Worm (Caenorhabditis elegans) whole organism, L2 larva: Measurements from ENCODE around the gene T06A1.1.

Experiments
- F13H6.1 ChIP-seq: sonication (generic microtip); optimal IDR thresholded peaks from 2 replicates; lab custom pipeline; 2016; ENCODE audit warnings: missing genetic modification characterization, missing compliant biosample characterization
- R02D3.7 ChIP-seq: fragments of 150-350 bp; optimal IDR thresholded peaks from 2 replicates; lab custom pipeline; 2014; ENCODE audit warnings: missing biosample characterization, missing genetic modification characterization
- ZK546.5 ChIP-seq: sonication (generic microtip); optimal IDR thresholded peaks from 2 replicates; lab custom pipeline; 2017; ENCODE audit warnings: missing biosample characterization, missing genetic modification characterization
- aly-2 ChIP-seq: fragments of 150-350 bp; optimal IDR thresholded peaks from 2 replicates; lab custom pipeline; 2014; ENCODE audit warnings: missing biosample characterization, missing genetic modification characterization
- ama-1 ChIP-seq: fragments of 150-350 bp; optimal IDR thresholded peaks from 2 replicates; lab custom pipeline; 2018; ENCODE audit warnings: inconsistent platforms
- blmp-1 ChIP-seq: sonication (generic microtip); optimal IDR thresholded peaks from 2 replicates; lab custom pipeline; 2017; ENCODE audit warnings: missing genetic modification characterization, mild to moderate bottlenecking, missing compliant biosample characterization, antibody characterized with exemption, moderate library complexity; ENCODE audit not compliant: insufficient read depth
- ceh-16 ChIP-seq: fragments of 150-350 bp; optimal IDR thresholded peaks from 2 replicates; lab custom pipeline; 2014; ENCODE audit warnings: missing biosample characterization, missing genetic modification characterization
- crh-2 ChIP-seq: sonication (generic microtip); optimal IDR thresholded peaks from 2 replicates; lab custom pipeline; 2017; ENCODE audit warnings: missing biosample characterization, missing genetic modification characterization
- dmd-4 ChIP-seq: sonication (generic microtip); optimal IDR thresholded peaks from 2 replicates; lab custom pipeline; 2017; ENCODE audit warnings: missing biosample characterization, missing genetic modification characterization
- egl-27 ChIP-seq: sonication (generic microtip); optimal IDR thresholded peaks from 3 replicates; lab custom pipeline; 2017; ENCODE audit warnings: missing biosample characterization, missing genetic modification reagents, missing genetic modification characterization
- elt-1 ChIP-seq: fragments of 150-350 bp; optimal IDR thresholded peaks from 2 replicates; lab custom pipeline; 2014; ENCODE audit warnings: missing biosample characterization, missing genetic modification characterization
- lin-13 ChIP-seq: fragments of 150-350 bp; optimal IDR thresholded peaks from 2 replicates; lab custom pipeline; 2014; ENCODE audit warnings: missing biosample characterization, missing genetic modification reagents, missing genetic modification characterization
- lin-39 ChIP-seq: fragments of 150-350 bp; optimal IDR thresholded peaks from 2 replicates; lab custom pipeline; 2014; ENCODE audit warnings: missing biosample characterization, missing genetic modification reagents, missing genetic modification characterization
- lsy-2 ChIP-seq, 2 experiments: fragments of 150-350 bp in 1 of 2; sonication (generic microtip) in 1 of 2; optimal IDR thresholded peaks; 2 replicates each; lab custom pipeline; 2014 to 2017; ENCODE audit warnings: missing biosample characterization in 2 of 2, missing genetic modification characterization in 2 of 2
- mab-5 ChIP-seq: fragments of 150-350 bp; optimal IDR thresholded peaks from 2 replicates; lab custom pipeline; 2014; ENCODE audit warnings: missing biosample characterization, missing genetic modification characterization
- mbf-1 ChIP-seq: sonication (generic microtip); optimal IDR thresholded peaks from 2 replicates; lab custom pipeline; 2017; ENCODE audit warnings: missing biosample characterization, missing genetic modification characterization
- mdl-1 ChIP-seq, 2 experiments: fragments of 150-350 bp in 1 of 2; sonication (generic microtip) in 1 of 2; optimal IDR thresholded peaks; 2 replicates each; lab custom pipeline; 2017; ENCODE audit warnings: missing biosample characterization in 2 of 2, missing genetic modification characterization in 2 of 2
- nhr-10 ChIP-seq: sonication (generic microtip); optimal IDR thresholded peaks from 2 replicates; lab custom pipeline; 2017; ENCODE audit warnings: missing biosample characterization, missing genetic modification characterization
- nhr-11 ChIP-seq: fragments of 150-350 bp; optimal IDR thresholded peaks from 2 replicates; lab custom pipeline; 2014; ENCODE audit warnings: missing biosample characterization, missing genetic modification characterization
- nhr-12 ChIP-seq: fragments of 150-350 bp; optimal IDR thresholded peaks from 2 replicates; lab custom pipeline; 2014; ENCODE audit warnings: missing biosample characterization, missing genetic modification characterization
- nhr-129 ChIP-seq: fragments of 150-350 bp; optimal IDR thresholded peaks from 2 replicates; lab custom pipeline; 2014; ENCODE audit warnings: missing biosample characterization, missing genetic modification characterization
- nhr-237 ChIP-seq: fragments of 150-350 bp; optimal IDR thresholded peaks from 2 replicates; lab custom pipeline; 2014; ENCODE audit warnings: missing biosample characterization, missing genetic modification characterization
- nhr-25 ChIP-seq: fragments of 150-350 bp; sonication (generic microtip); optimal IDR thresholded peaks from 3 replicates; lab custom pipeline; 2014; ENCODE audit warnings: missing biosample characterization, missing genetic modification characterization
- nhr-6 ChIP-seq: fragments of 150-350 bp; optimal IDR thresholded peaks from 2 replicates; lab custom pipeline; 2014; ENCODE audit warnings: missing biosample characterization, missing genetic modification characterization
- nhr-77 ChIP-seq: fragments of 150-350 bp; optimal IDR thresholded peaks from 2 replicates; lab custom pipeline; 2014; ENCODE audit warnings: missing biosample characterization, missing genetic modification characterization
- peb-1 ChIP-seq: fragments of 150-350 bp; optimal IDR thresholded peaks from 2 replicates; lab custom pipeline; 2014; ENCODE audit warnings: missing biosample characterization, missing genetic modification characterization
- sem-4 ChIP-seq: fragments of 150-350 bp; optimal IDR thresholded peaks from 2 replicates; lab custom pipeline; 2014; ENCODE audit warnings: missing biosample characterization, missing genetic modification reagents, missing genetic modification characterization
- skn-1 ChIP-seq: sonication (generic microtip); optimal IDR thresholded peaks from 2 replicates; lab custom pipeline; 2017; ENCODE audit warnings: missing biosample characterization, missing genetic modification characterization
- sma-3 ChIP-seq: sonication (generic microtip); optimal IDR thresholded peaks from 2 replicates; lab custom pipeline; 2016; ENCODE audit warnings: missing genetic modification reagents, missing genetic modification characterization, missing compliant biosample characterization
- sma-9 ChIP-seq, 2 experiments: fragments of 150-350 bp in 1 of 2; sonication (generic microtip) in 1 of 2; optimal IDR thresholded peaks; 2 replicates each; lab custom pipeline; 2014 to 2016; ENCODE audit warnings: missing genetic modification characterization in 2 of 2, mild to moderate bottlenecking in 1 of 2, missing biosample characterization in 1 of 2, missing compliant biosample characterization in 1 of 2, missing genetic modification reagents in 1 of 2, moderate library complexity in 1 of 2
- snpc-4 ChIP-seq: fragments of 150-350 bp; optimal IDR thresholded peaks from 2 replicates; lab custom pipeline; 2014; ENCODE audit warnings: missing biosample characterization, missing genetic modification characterization
- unc-39 ChIP-seq: fragments of 150-350 bp; optimal IDR thresholded peaks from 2 replicates; lab custom pipeline; 2014; ENCODE audit warnings: missing biosample characterization, missing genetic modification characterization
- unc-62 ChIP-seq: fragments of 150-350 bp; optimal IDR thresholded peaks from 2 replicates; lab custom pipeline; 2014; ENCODE audit warnings: missing biosample characterization, missing genetic modification reagents, missing genetic modification characterization
- zag-1 ChIP-seq: fragments of 150-350 bp; optimal IDR thresholded peaks from 2 replicates; lab custom pipeline; 2014; ENCODE audit warnings: missing biosample characterization, missing genetic modification characterization
- ztf-1 ChIP-seq: fragments of 200-800 bp; sonication (Bioruptor generic); conservative IDR thresholded peaks from 2 replicates; pipeline ENCODE4 v1.3.6; 2022; ENCODE audit warnings: missing genetic modification characterization, missing compliant biosample characterization
- ztf-4 ChIP-seq: fragments of 150-350 bp; optimal IDR thresholded peaks from 2 replicates; lab custom pipeline; 2014; ENCODE audit warnings: missing biosample characterization, missing genetic modification characterization

The T06A1.1 gene

DNA sequence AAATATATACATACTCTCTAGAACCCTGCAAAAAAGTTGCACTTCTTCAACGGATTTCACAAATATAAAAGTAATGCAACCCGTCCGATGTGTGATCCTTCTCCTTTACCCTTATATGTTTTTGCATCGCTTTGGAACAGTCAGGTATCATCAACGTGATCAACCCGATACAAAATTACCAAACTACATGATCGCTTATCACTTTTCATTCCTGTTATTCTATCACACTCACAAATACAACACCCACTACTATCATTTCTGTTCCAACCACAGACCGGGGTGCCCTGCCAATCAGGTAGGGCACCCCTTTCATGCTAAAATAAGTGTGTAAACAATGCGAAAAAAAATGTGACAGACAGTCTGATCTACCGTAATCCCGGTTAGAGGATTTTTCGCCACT is 41.6 kb upstream of the T06A1.1 start:
- no peak for TF ChIP-seq lsy-2 (tag; optimal IDR thresholded peaks at IDR 0.05; lab: Kevin White, UChicago)

DNA sequence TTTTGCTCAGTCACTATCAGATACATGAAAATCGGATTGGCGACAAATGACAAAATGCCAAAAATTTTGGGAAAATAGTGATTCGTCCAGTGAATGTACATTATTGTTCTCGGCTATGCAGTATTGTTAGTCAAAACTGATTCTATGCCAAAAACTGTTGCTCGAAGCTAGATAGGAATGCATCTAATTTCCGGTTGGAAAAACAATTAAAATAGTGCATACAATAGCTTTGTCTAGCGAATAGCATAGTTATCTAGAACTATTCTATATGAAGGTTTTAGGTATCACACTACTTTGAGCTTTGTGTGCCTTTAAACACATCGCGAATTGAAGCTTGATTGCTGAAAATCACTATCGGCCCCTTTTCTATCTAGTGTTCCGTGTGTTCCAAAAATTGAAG is 39.4 kb upstream of the T06A1.1 start, which contains the start of gene srj-15:
Gene srj-15, minus strand, starts transcription at position 101 of the 400 bp plus-strand sequence.
- TF ChIP-seq crh-2: no peak
- TF ChIP-seq ztf-1 (GFP tag; lab: Robert Waterston, UW): no peak
- no peak for TF ChIP-seq nhr-12 (tag; lab: Kevin White, UChicago)

DNA sequence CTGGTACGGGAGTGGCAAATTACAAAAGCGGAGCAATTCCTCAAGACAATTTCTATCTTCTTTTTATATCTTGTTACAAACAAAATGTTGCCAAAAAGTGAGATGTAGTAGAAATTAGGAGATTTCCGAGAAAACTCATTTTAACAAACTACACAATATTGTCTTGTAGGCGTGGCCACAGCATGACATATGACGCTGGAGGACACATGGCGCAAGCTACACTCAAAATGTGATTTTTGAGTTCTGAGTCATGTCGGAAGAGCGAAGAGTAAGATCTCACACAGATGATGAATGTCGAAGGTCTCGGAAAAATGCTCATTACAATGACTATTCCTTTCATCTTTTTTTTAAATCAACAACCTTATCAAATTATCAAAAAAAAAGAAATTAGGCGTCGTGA is 36.1 kb upstream of the T06A1.1 start, which contains the start of gene Y40B10B.1:
Gene Y40B10B.1, minus strand, starts transcription at position 101 of the 400 bp plus-strand sequence.
- TF ChIP-seq ztf-1 (GFP tag; lab: Robert Waterston, UW): no peak
- TF ChIP-seq elt-1 (tag; lab: Kevin White, UChicago): no peak
- TF ChIP-seq snpc-4 (tag; lab: Kevin White, UChicago): no peak
- no peak for TF ChIP-seq blmp-1 (tag; lab: Kevin White, UChicago)
- TF ChIP-seq nhr-6 (tag; lab: Kevin White, UChicago): no peak
- no peak for TF ChIP-seq nhr-237 (tag; lab: Kevin White, UChicago)
- no peak for TF ChIP-seq lin-13 (GFP tag; lab: Kevin White, UChicago)
- no peak for TF ChIP-seq sma-3 (GFP tag; lab: Kevin White, UChicago)
- no peak for TF ChIP-seq dmd-4 (tag; lab: Kevin White, UChicago)
- TF ChIP-seq mbf-1 (tag; lab: Kevin White, UChicago): no peak
- TF ChIP-seq ceh-16: no peak

DNA sequence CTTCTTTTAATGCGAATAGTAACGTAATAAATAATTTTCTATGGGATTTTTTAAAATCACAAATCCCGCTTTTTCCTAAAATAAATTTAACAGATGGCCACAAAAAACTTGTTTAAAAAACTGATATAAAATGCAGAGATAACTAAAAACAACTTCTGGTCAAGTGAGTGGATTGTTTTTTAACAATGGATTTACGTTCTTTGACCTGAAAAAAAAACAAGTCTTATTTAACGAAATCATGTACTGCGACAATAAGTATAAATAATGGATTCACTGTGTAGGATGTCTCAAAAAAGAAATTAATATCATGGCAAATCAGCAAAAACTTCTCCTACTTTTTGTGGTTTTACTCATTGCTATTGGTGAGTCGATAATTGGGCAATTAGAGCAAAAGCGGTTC is 31.7 kb upstream of the T06A1.1 start, which contains the start of gene fipr-25:
Gene fipr-25, plus strand, starts transcription at position 301 of the 400 bp plus-strand sequence.
- TF ChIP-seq sem-4 (tag; lab: Kevin White, UChicago): no peak
- no peak for TF ChIP-seq skn-1 (tag; lab: Kevin White, UChicago)
- no peak for TF ChIP-seq nhr-12 (tag; lab: Kevin White, UChicago)
- TF ChIP-seq blmp-1 (tag; lab: Kevin White, UChicago): no peak
- no peak for TF ChIP-seq ama-1
- TF ChIP-seq R02D3.7 (tag; lab: Kevin White, UChicago): no peak
- TF ChIP-seq peb-1 (tag; lab: Kevin White, UChicago): no peak
- no peak for TF ChIP-seq lin-13 (GFP tag; lab: Kevin White, UChicago)
- no peak for TF ChIP-seq unc-39 (tag; lab: Kevin White, UChicago)
- TF ChIP-seq unc-62: no peak
- no peak for TF ChIP-seq nhr-10 (tag; lab: Kevin White, UChicago)
- no peak for TF ChIP-seq ztf-4
- TF ChIP-seq snpc-4 (tag; lab: Kevin White, UChicago): no peak
- no peak for TF ChIP-seq nhr-6 (tag; lab: Kevin White, UChicago)
- TF ChIP-seq sma-9 (GFP tag; optimal IDR thresholded peaks at IDR 0.05; lab: Kevin White, UChicago): no peak
- no peak for TF ChIP-seq sma-9 (tag; optimal IDR thresholded peaks at IDR 0.05; lab: Kevin White, UChicago)
- TF ChIP-seq ztf-1 (GFP tag; lab: Robert Waterston, UW): no peak
- no peak for TF ChIP-seq mab-5
- TF ChIP-seq nhr-25: no peak
- no peak for TF ChIP-seq nhr-129

DNA sequence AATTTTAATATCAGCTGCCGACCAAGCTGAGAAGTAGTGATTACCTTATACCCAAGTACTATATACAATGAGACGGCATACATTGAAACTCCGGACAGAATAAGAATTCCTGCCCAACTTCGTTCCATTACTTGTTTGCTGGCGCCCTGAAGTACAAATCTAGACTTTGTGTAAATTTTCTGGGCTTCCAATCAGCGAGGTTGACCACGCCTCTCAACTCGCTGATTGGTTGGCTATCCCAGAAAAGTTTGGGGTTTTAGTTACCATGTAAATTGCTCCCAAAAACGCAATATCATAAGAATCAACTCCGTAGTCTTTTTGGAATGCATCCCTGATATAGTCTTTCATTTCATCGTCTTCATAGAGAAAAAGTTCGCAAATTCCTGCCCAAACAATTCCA is 29.9 kb upstream of the T06A1.1 start:
- TF ChIP-seq R02D3.7 (tag; lab: Kevin White, UChicago): no peak
- no peak for TF ChIP-seq nhr-77 (tag; lab: Kevin White, UChicago)
- TF ChIP-seq ZK546.5: no peak
- no peak for TF ChIP-seq nhr-6 (tag; lab: Kevin White, UChicago)
- TF ChIP-seq peb-1 (tag; lab: Kevin White, UChicago): no peak
- no peak for TF ChIP-seq skn-1 (tag; lab: Kevin White, UChicago)
- no peak for TF ChIP-seq zag-1 (tag; lab: Kevin White, UChicago)
- no peak for TF ChIP-seq lin-39 (tag; lab: Kevin White, UChicago)
- no peak for TF ChIP-seq egl-27 (tag; lab: Kevin White, UChicago)
- no peak for TF ChIP-seq blmp-1 (tag; lab: Kevin White, UChicago)

DNA sequence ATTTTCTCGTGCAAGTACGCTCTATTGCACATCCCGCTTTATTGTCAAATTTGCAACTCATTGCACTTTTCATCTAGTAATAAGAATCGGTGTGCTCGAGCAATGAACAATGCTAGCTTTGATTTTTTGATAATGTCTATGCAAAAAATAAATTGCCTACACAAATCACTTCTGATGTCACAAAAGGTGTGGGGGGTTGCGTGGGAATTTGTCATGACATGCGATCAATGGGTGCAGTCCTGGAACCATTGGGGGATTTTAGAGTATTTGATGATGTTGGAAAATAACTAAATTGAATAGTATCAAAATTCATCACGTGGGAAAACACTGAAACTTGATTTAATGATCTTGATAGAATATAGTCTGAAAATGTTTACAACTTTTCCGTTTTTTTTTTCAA is 20.5 kb upstream of the T06A1.1 start:
- no peak for TF ChIP-seq ama-1
- TF ChIP-seq ztf-1 (GFP tag; lab: Robert Waterston, UW): no peak
- TF ChIP-seq mdl-1 (tag; optimal IDR thresholded peaks at IDR 0.05; lab: Kevin White, UChicago): no peak
- TF ChIP-seq sma-3 (GFP tag; lab: Kevin White, UChicago): no peak
- no peak for TF ChIP-seq F13H6.1 (tag; lab: Kevin White, UChicago)
- no peak for TF ChIP-seq skn-1 (tag; lab: Kevin White, UChicago)
- no peak for TF ChIP-seq mab-5
- TF ChIP-seq nhr-25: no peak
- TF ChIP-seq aly-2 (tag; lab: Kevin White, UChicago): no peak
- TF ChIP-seq blmp-1 (tag; lab: Kevin White, UChicago): no peak
- no peak for TF ChIP-seq crh-2
- TF ChIP-seq ztf-4: no peak
- TF ChIP-seq unc-62: no peak
- no peak for TF ChIP-seq nhr-11 (tag; lab: Kevin White, UChicago)
